Fruit fly (Drosophila melanogaster): ENCODE measurements around the gene CG4293.

DNA sequence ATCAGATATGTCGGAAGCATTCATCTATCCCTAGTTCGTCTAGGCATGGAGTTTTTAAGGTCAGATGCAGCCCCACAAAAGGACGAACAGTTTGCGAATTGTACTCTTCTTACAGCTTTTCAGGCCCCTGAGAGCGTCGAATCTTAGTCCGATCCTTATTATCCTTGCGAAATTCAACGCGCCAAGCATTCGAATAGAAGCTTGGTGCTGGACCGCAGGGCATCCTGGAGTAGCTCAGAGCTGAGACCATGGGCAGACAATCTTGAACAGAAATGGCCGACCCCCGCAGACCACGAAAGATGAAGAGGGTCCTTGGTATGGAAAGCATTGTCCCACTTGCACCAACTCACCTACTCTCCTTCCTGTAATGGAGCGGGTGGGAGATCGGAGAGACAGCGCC, 51.3 kb downstream of the CG4293 start, which contains the start of gene CG32817:
- no peak for TF ChIP-seq psq (GFP tag; optimal IDR thresholded peaks at IDR 0.05)
- TF ChIP-seq brk (GFP tag; optimal IDR thresholded peaks at IDR 0.05), result no peak
- TF ChIP-seq fru (GFP tag; optimal IDR thresholded peaks at IDR 0.05), result no peak
- TF ChIP-seq Mio (GFP tag; optimal IDR thresholded peaks at IDR 0.05), result no peak
- TF ChIP-seq h (GFP tag; optimal IDR thresholded peaks at IDR 0.05), result no peak
- TF ChIP-seq CG32264 (GFP tag; optimal IDR thresholded peaks at IDR 0.05), result no peak
- no peak for TF ChIP-seq Myc (optimal IDR thresholded peaks at IDR 0.05)
- no peak for TF ChIP-seq N (GFP tag; optimal IDR thresholded peaks at IDR 0.05)
- TF ChIP-seq Dif (GFP tag; optimal IDR thresholded peaks at IDR 0.05; ENCODE audit: partially characterized antibody), result no peak
